Worm (Caenorhabditis elegans): ENCODE data around the gene mrps-9.

Gene mrps-9

ce11 chrIII:8229480-8229879 is 36.4 kb upstream of the mrps-9 start:
- TF ChIP-seq pax-3 (tag; optimal IDR thresholded peaks at IDR 0.05) (peak; percentile 23), nhr-47 (tag; optimal IDR thresholded peaks at IDR 0.05) (peak; percentile 70), nhr-11 (tag; optimal IDR thresholded peaks at IDR 0.05) (peak; percentile 45), swsn-7 (tag; optimal IDR thresholded peaks at IDR 0.05) (peak; percentile 43), ceh-90 (tag; optimal IDR thresholded peaks at IDR 0.05) (no peak), ama-1 (optimal IDR thresholded peaks at IDR 0.05) (no peak), rnt-1 (tag; optimal IDR thresholded peaks at IDR 0.05) (no peak), nhr-85 (tag) (no peak), isw-1 (GFP tag; IDR thresholded peaks at IDR 0.05) (no peak), dsc-1 (tag; optimal IDR thresholded peaks at IDR 0.05) (peak; percentile 92), unc-86 (tag; optimal IDR thresholded peaks at IDR 0.05) (peak; percentile 91), ztf-4 (tag; optimal IDR thresholded peaks at IDR 0.05) (peak; percentile 45), hpl-2 (GFP tag; optimal IDR thresholded peaks at IDR 0.05) (no peak), nhr-71 (tag; optimal IDR thresholded peaks at IDR 0.05) (peak; percentile 73), unc-98 (GFP tag; IDR thresholded peaks at IDR 0.05) (no peak), fkh-8 (tag; optimal IDR thresholded peaks at IDR 0.05) (peak; percentile 71), sox-4 (tag; optimal IDR thresholded peaks at IDR 0.05) (peak; percentile 1), lin-14 (GFP tag; optimal IDR thresholded peaks at IDR 0.05) (peak; percentile 63), dpl-1 (GFP tag; optimal IDR thresholded peaks at IDR 0.05) (no peak), egl-13 (tag; optimal IDR thresholded peaks at IDR 0.05) (peak; percentile 76)

DNA sequence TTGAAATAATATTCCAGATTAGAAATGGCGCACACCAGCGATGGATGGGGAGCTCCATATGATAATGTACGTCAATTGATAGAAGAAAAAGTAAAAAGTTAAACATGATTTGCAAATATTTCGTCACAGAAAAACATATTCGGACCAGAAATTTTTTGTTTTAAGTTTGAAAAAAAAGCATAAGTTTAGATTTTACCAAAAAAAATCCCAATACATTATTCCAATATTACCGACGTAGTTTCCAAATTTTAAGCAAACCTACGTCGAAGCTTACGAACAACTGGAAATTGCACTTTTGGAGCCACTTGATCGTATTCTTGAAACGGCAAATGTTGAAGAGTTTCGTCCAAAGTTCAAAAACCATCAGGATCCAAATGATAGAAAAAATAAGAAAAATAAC is 33.2 kb upstream of the mrps-9 start, which contains the start of gene henn-1:
henn-1 (plus strand) TSS at position 18 of the 400 bp plus-strand sequence.
- TF ChIP-seq skn-1 (tag; optimal IDR thresholded peaks at IDR 0.05) (no peak), ceh-63 (GFP tag; optimal IDR thresholded peaks at IDR 0.05) (no peak), nhr-237 (tag; optimal IDR thresholded peaks at IDR 0.05) (no peak), lir-3 (tag; optimal IDR thresholded peaks at IDR 0.05; ENCODE audit: poor library complexity) (no peak), irx-1 (tag; optimal IDR thresholded peaks at IDR 0.05) (peak; percentile 3), efl-1 (optimal IDR thresholded peaks at IDR 0.05) (no peak), efl-1 (GFP tag; optimal IDR thresholded peaks at IDR 0.05 in 1 of 2) (peak in 1 of 2 experiments; percentile 90), F16B12.6 (tag; optimal IDR thresholded peaks at IDR 0.05) (no peak), nhr-11 (tag; optimal IDR thresholded peaks at IDR 0.05) (no peak), zip-4 (GFP tag; optimal IDR thresholded peaks at IDR 0.05) (no peak), nhr-76 (tag; optimal IDR thresholded peaks at IDR 0.05) (no peak), ama-1 (optimal IDR thresholded peaks at IDR 0.05) (peak; percentile 22), egl-13 (tag; optimal IDR thresholded peaks at IDR 0.05) (no peak), fkh-10 (GFP tag; optimal IDR thresholded peaks at IDR 0.05) (no peak), lsy-2 (tag; optimal IDR thresholded peaks at IDR 0.05) (peak in 1 of 2 experiments; percentile 15), nhr-47 (tag; optimal IDR thresholded peaks at IDR 0.05) (peak; percentile 4)

DNA sequence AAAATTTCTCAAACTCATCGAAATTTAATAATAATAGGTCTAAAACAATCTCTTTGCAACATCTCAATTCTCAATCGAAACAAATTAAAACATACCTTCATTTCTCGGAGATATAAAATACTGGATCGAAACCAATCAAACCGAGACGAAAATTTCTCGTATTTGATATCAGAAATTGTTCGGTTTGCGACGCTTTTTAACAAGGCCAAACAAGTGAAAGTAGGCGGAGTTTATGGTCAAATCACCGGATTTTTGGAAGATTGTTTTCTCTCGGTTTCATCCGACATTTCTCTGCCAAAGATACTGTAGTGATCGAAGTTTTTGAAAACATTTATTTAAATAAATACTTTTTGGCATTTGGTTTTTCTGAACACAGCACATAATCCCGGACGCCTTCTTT is 30.5 kb upstream of the mrps-9 start, which contains the start of gene C02F5.14:
C02F5.14 (minus strand) TSS at position 157 of the 400 bp plus-strand sequence.
- no peak for TF ChIP-seq lir-3 (tag; optimal IDR thresholded peaks at IDR 0.05; ENCODE audit: poor library complexity)
- TF ChIP-seq nhr-237 (tag; optimal IDR thresholded peaks at IDR 0.05), result no peak
- no peak for TF ChIP-seq xbp-1 (tag; optimal IDR thresholded peaks at IDR 0.05)
- no peak for TF ChIP-seq C16A3.4 (tag; optimal IDR thresholded peaks at IDR 0.05)
- no peak for TF ChIP-seq elt-3 (tag; optimal IDR thresholded peaks at IDR 0.05)
- no peak for TF ChIP-seq efl-1 (optimal IDR thresholded peaks at IDR 0.05)
- no peak for TF ChIP-seq efl-1 (GFP tag; optimal IDR thresholded peaks at IDR 0.05 in 1 of 2)
- TF ChIP-seq sup-37 (GFP tag; optimal IDR thresholded peaks at IDR 0.05), result no peak
- TF ChIP-seq nhr-85 (tag), result peak; percentile 48
- peak; percentile 95 for TF ChIP-seq blmp-1 (tag; optimal IDR thresholded peaks at IDR 0.05)
- no peak for TF ChIP-seq nhr-76 (tag; optimal IDR thresholded peaks at IDR 0.05)

ce11 chrIII:8235880-8236279 is 30.0 kb upstream of the mrps-9 start, which contains the start of gene C02F5.5:
Gene C02F5.5 (plus strand): TSS chrIII:8236180.
- TF ChIP-seq nhr-76 (tag; optimal IDR thresholded peaks at IDR 0.05) (no peak), nhr-71 (tag; optimal IDR thresholded peaks at IDR 0.05) (no peak), unc-30 (tag; optimal IDR thresholded peaks at IDR 0.05) (no peak), xbp-1 (tag; optimal IDR thresholded peaks at IDR 0.05) (no peak), tlp-1 (tag; optimal IDR thresholded peaks at IDR 0.05) (no peak), unc-98 (GFP tag; IDR thresholded peaks at IDR 0.05) (no peak), ceh-63 (GFP tag; optimal IDR thresholded peaks at IDR 0.05) (no peak), grh-1 (GFP tag; IDR thresholded peaks at IDR 0.05) (no peak), zag-1 (tag; optimal IDR thresholded peaks at IDR 0.05) (no peak)
